Fruit fly (Drosophila melanogaster): Measurements from ENCODE around the gene CG1146.

The CG1146 gene

dm6 chr3L:2467424-2467838 lies 21.2 kb upstream of the CG1146 start (continued):
- TF ChIP-seq CG4617 (GFP tag; optimal IDR thresholded peaks at IDR 0.05; ENCODE audit: borderline replicate concordance) (no peak), HLHmδ (GFP tag; optimal IDR thresholded peaks at IDR 0.05) (no peak), jigr1 (GFP tag; IDR thresholded peaks at IDR 0.05) (0 out of 3 replicates have a peak, but pooled peaks have one; percentile 55), peb (GFP tag; IDR thresholded peaks at IDR 0.05) (0 out of 2 replicates have a peak, but pooled peaks have one; percentile 11), CG13894 (tag; optimal IDR thresholded peaks at IDR 0.05) (no peak), yki (optimal IDR thresholded peaks at IDR 0.05) (no peak), Sox100B (GFP tag; optimal IDR thresholded peaks at IDR 0.05) (peak; percentile 79), dimm (GFP tag; IDR thresholded peaks at IDR 0.05) (no peak), Kr (GFP tag; optimal IDR thresholded peaks at IDR 0.05) (no peak), CG3065 (GFP tag; optimal IDR thresholded peaks at IDR 0.05) (no peak), ftz-f1 (GFP tag; optimal IDR thresholded peaks at IDR 0.05) (no peak), Myb (GFP tag; optimal IDR thresholded peaks at IDR 0.05) (peak; percentile 13), twi (tag; optimal IDR thresholded peaks at IDR 0.05) (peak; percentile 8), psq (GFP tag; optimal IDR thresholded peaks at IDR 0.05) (no peak), CG8765 (GFP tag; IDR thresholded peaks at IDR 0.05) (peak; percentile 74), tna (GFP tag; IDR thresholded peaks at IDR 0.05; ENCODE audit: partially characterized antibody) (no peak), mld (GFP tag; IDR thresholded peaks at IDR 0.05; ENCODE audit: partially characterized antibody) (no peak), CG11696 (GFP tag; IDR thresholded peaks at IDR 0.05) (no peak), bigmax (GFP tag; optimal IDR thresholded peaks at IDR 0.05) (no peak), CG7372 (GFP tag; IDR thresholded peaks at IDR 0.05) (no peak; the same call in 1 of the 2 replicates), CG10274 (GFP tag; optimal IDR thresholded peaks at IDR 0.05) (peak; percentile 17), Oli (tag; optimal IDR thresholded peaks at IDR 0.05) (peak; percentile 74), CG7928 (GFP tag; optimal IDR thresholded peaks at IDR 0.05) (no peak), crc (GFP tag; optimal IDR thresholded peaks at IDR 0.05) (peak; percentile 17), CG30403 (GFP tag; optimal IDR thresholded peaks at IDR 0.05) (peak; percentile 74), CG12299 (tag; optimal IDR thresholded peaks at IDR 0.05) (peak; percentile 44), CG8924 (tag; optimal IDR thresholded peaks at IDR 0.05) (peak; percentile 50), CG13296 (GFP tag; optimal IDR thresholded peaks at IDR 0.05) (peak; percentile 79), H2.0 (GFP tag; IDR thresholded peaks at IDR 0.05) (peak; percentile 42; the same call in 1 of the 2 replicates), toy (GFP tag; IDR thresholded peaks at IDR 0.05) (peak; percentile 54), CG7556 (GFP tag; optimal IDR thresholded peaks at IDR 0.05) (peak; percentile 60), CG3838 (GFP tag; optimal IDR thresholded peaks at IDR 0.05) (no peak), YL-1 (GFP tag; optimal IDR thresholded peaks at IDR 0.05) (no peak), CG14050 (GFP tag; IDR thresholded peaks at IDR 0.05) (peak; percentile 29; the same call in 1 of the 3 replicates), CG3847 (GFP tag; IDR thresholded peaks at IDR 0.05) (no peak), CG13287 (GFP tag; IDR thresholded peaks at IDR 0.05; ENCODE audit: partially characterized antibody) (no peak), Doc3 (GFP tag; IDR thresholded peaks at IDR 0.05; ENCODE audit: partially characterized antibody) (no peak), CG3281 (GFP tag; optimal IDR thresholded peaks at IDR 0.05) (peak; percentile 52), lilli (GFP tag; optimal IDR thresholded peaks at IDR 0.05) (peak; percentile 55), CG12155 (GFP tag; optimal IDR thresholded peaks at IDR 0.05) (peak; percentile 53), Six4 (GFP tag; optimal IDR thresholded peaks at IDR 0.05) (peak; percentile 73), CTCF (GFP tag; optimal IDR thresholded peaks at IDR 0.05) (no peak), prd (optimal IDR thresholded peaks at IDR 0.05) (no peak), prd (GFP tag; IDR thresholded peaks at IDR 0.05) (peak; percentile 92), CG7786 (GFP tag; optimal IDR thresholded peaks at IDR 0.05) (peak; percentile 19), CG4404 (GFP tag; IDR thresholded peaks at IDR 0.05) (peak; percentile 74), CG34422 (GFP tag; IDR thresholded peaks at IDR 0.05) (0 out of 3 replicates have a peak, but pooled peaks have one; percentile 50), Dip2 (GFP tag; IDR thresholded peaks at IDR 0.05) (no peak), Asciz (GFP tag; optimal IDR thresholded peaks at IDR 0.05) (peak; percentile 87), Ets97D (GFP tag; optimal IDR thresholded peaks at IDR 0.05) (no peak), pnt (GFP tag; optimal IDR thresholded peaks at IDR 0.05) (peak; percentile 47), Blimp-1 (GFP tag; optimal IDR thresholded peaks at IDR 0.05) (peak; percentile 63), Sry-δ (GFP tag; optimal IDR thresholded peaks at IDR 0.05) (peak; percentile 35)
